Fruit fly (Drosophila melanogaster) whole organism, embryonic: Measurements from ENCODE around the gene CG13359.
A peak's percentile ranks its signal among the peaks of the same experiment; 100 is the strongest.

Experiments used
- Bteb2 ChIP-seq: fragments of 200-800 bp; sonication (Bioruptor generic); optimal IDR thresholded peaks from 2 replicates; lab custom pipeline; 2016; ENCODE audit warnings: missing biosample characterization, missing genetic modification characterization
- CG1024 ChIP-seq: fragments of 200-800 bp; sonication (Bioruptor generic); IDR thresholded peaks from 2 replicates; pipeline ENCODE4 v1.3.6; 2022; ENCODE audit warnings: missing biosample characterization, missing genetic modification characterization
- CG10462 ChIP-seq: fragments of 200-800 bp; sonication (Bioruptor generic); optimal IDR thresholded peaks from 2 replicates; lab custom pipeline; 2016; ENCODE audit warnings: missing biosample characterization, missing genetic modification characterization
- CG11247 ChIP-seq: fragments of 200-800 bp; sonication (Bioruptor generic); IDR thresholded peaks from 2 replicates; pipeline ENCODE4 v1.3.6; 2022; ENCODE audit warnings: missing biosample characterization, missing genetic modification characterization
- CG11398 ChIP-seq: fragments of 200-800 bp; sonication (Bioruptor generic); optimal IDR thresholded peaks from 2 replicates; lab custom pipeline; 2016; ENCODE audit warnings: missing biosample characterization, missing genetic modification characterization
- CG11560 ChIP-seq: fragments of 200-800 bp; sonication (Bioruptor generic); IDR thresholded peaks from 3 replicates; pipeline ENCODE4 v1.3.6; 2022; ENCODE audit warnings: missing biosample characterization, missing genetic modification characterization
- CG14710 ChIP-seq: fragments of 200-800 bp; sonication (Bioruptor generic); optimal IDR thresholded peaks from 3 replicates; lab custom pipeline; 2019; ENCODE audit warnings: missing biosample characterization, mild to moderate bottlenecking, missing genetic modification characterization, moderate library complexity
- CG14965 ChIP-seq: fragments of 200-800 bp; sonication (Bioruptor generic); optimal IDR thresholded peaks from 2 replicates; lab custom pipeline; 2016; ENCODE audit warnings: missing biosample characterization, missing genetic modification characterization, borderline replicate concordance
- CG15269 ChIP-seq: fragments of 200-800 bp; sonication (Bioruptor generic); optimal IDR thresholded peaks from 2 replicates; lab custom pipeline; 2018; ENCODE audit warnings: missing biosample characterization, mild to moderate bottlenecking, missing genetic modification characterization, moderate library complexity
- CG31441 ChIP-seq: fragments of 200-800 bp; sonication (Bioruptor generic); IDR thresholded peaks from 2 replicates; pipeline ENCODE4 v1.3.6; 2022; ENCODE audit warnings: missing biosample characterization, missing genetic modification characterization
- CG32767 ChIP-seq: fragments of 200-800 bp; sonication (Bioruptor generic); IDR thresholded peaks from 2 replicates; pipeline ENCODE4 v1.3.6; 2022; ENCODE audit warnings: missing biosample characterization, missing genetic modification characterization
- CG34224 ChIP-seq: fragments of 200-800 bp; sonication (Bioruptor generic); IDR thresholded peaks from 3 replicates; pipeline ENCODE4 v1.3.6; 2022; ENCODE audit warnings: missing biosample characterization, missing genetic modification characterization; ENCODE audit not compliant: partially characterized antibody
- CG34422 ChIP-seq: fragments of 200-800 bp; sonication (Bioruptor generic); IDR thresholded peaks from 3 replicates; pipeline ENCODE4 v1.3.6; 2022; ENCODE audit warnings: missing biosample characterization, missing genetic modification characterization
- CG4328 ChIP-seq: fragments of 200-800 bp; sonication (Bioruptor generic); optimal IDR thresholded peaks from 3 replicates; lab custom pipeline; 2017; ENCODE audit warnings: missing biosample characterization, missing genetic modification reagents, missing genetic modification characterization
- CG7357 ChIP-seq: fragments of 200-800 bp; sonication (Bioruptor generic); IDR thresholded peaks from 3 replicates; pipeline ENCODE4 v1.3.6; 2022; ENCODE audit warnings: missing biosample characterization, missing genetic modification characterization
- CG9876 ChIP-seq: fragments of 200-800 bp; sonication (Bioruptor generic); optimal IDR thresholded peaks from 2 replicates; lab custom pipeline; 2016; ENCODE audit warnings: missing biosample characterization, missing genetic modification characterization
- CG9932 ChIP-seq: fragments of 200-800 bp; sonication (Bioruptor generic); IDR thresholded peaks from 2 replicates; pipeline ENCODE4 v1.3.6; 2022; ENCODE audit warnings: missing biosample characterization, missing genetic modification characterization
- Dfd ChIP-seq, 2 experiments: fragments of >200 bp; optimal IDR thresholded peaks; 2 replicates each; lab custom pipeline; 2017; ENCODE audit warnings: missing biosample characterization in 2 of 2, missing genetic modification characterization in 2 of 2
- Dref ChIP-seq: fragments of 200-800 bp; sonication (Bioruptor generic); IDR thresholded peaks from 2 replicates; pipeline ENCODE4 v1.3.6; 2022; ENCODE audit warnings: missing biosample characterization, missing genetic modification characterization
- E2f1 ChIP-seq: fragments of 200-800 bp; sonication (Bioruptor generic); IDR thresholded peaks from 2 replicates; pipeline ENCODE4 v1.3.6; 2022; ENCODE audit warnings: missing biosample characterization, missing genetic modification characterization
- H2.0 ChIP-seq: fragments of 200-800 bp; sonication (Bioruptor generic); IDR thresholded peaks from 2 replicates; pipeline ENCODE4 v1.3.6; 2022; ENCODE audit warnings: missing biosample characterization, missing genetic modification characterization
- Hsf ChIP-seq: fragments of 200-800 bp; sonication (Bioruptor generic); optimal IDR thresholded peaks from 3 replicates; lab custom pipeline; 2016; ENCODE audit warnings: missing biosample characterization, missing genetic modification characterization
- Myb ChIP-seq: fragments of 200-800 bp; sonication (Bioruptor generic); optimal IDR thresholded peaks from 2 replicates; lab custom pipeline; 2016; ENCODE audit warnings: missing biosample characterization, missing genetic modification characterization
- NC2α ChIP-seq: fragments of 200-800 bp; sonication (Bioruptor generic); optimal IDR thresholded peaks from 2 replicates; lab custom pipeline; 2016; ENCODE audit warnings: missing biosample characterization, missing genetic modification characterization
- Opbp ChIP-seq: fragments of 200-800 bp; sonication (Bioruptor generic); IDR thresholded peaks from 3 replicates; pipeline ENCODE4 v1.3.6; 2022; ENCODE audit warnings: missing biosample characterization, missing genetic modification characterization; ENCODE audit not compliant: partially characterized antibody
- Scr ChIP-seq: fragments of 200-800 bp; sonication (Bioruptor generic); IDR thresholded peaks from 2 replicates; pipeline ENCODE4 v1.3.6; 2022; ENCODE audit warnings: missing biosample characterization, missing genetic modification characterization; ENCODE audit not compliant: partially characterized antibody
- abd-A ChIP-seq: fragments of 200-800 bp; sonication (Bioruptor generic); optimal IDR thresholded peaks from 3 replicates; lab custom pipeline; 2019; ENCODE audit warnings: missing biosample characterization, mild to moderate bottlenecking, missing genetic modification characterization, moderate library complexity
- al ChIP-seq: fragments of 200-800 bp; sonication (Bioruptor generic); IDR thresholded peaks from 2 replicates; pipeline ENCODE4 v1.3.6; 2022; ENCODE audit warnings: missing biosample characterization, missing genetic modification characterization
- aop ChIP-seq: fragments of 200-800 bp; sonication (Bioruptor generic); IDR thresholded peaks from 2 replicates; pipeline ENCODE4 v1.3.6; 2022; ENCODE audit warnings: missing biosample characterization, missing genetic modification characterization
- btn ChIP-seq: fragments of 200-800 bp; sonication (Bioruptor generic); optimal IDR thresholded peaks from 2 replicates; lab custom pipeline; 2016; ENCODE audit warnings: missing biosample characterization, missing genetic modification characterization
- dati ChIP-seq: fragments of 200-800 bp; sonication (Bioruptor generic); IDR thresholded peaks from 2 replicates; pipeline ENCODE4 v1.3.6; 2022; ENCODE audit warnings: missing biosample characterization, missing genetic modification characterization
- disco-r ChIP-seq: fragments of 200-800 bp; sonication (Bioruptor generic); optimal IDR thresholded peaks from 2 replicates; lab custom pipeline; 2016; ENCODE audit warnings: missing biosample characterization, missing genetic modification characterization
- dm ChIP-seq: fragments of 200-800 bp; sonication (Bioruptor generic); optimal IDR thresholded peaks from 3 replicates; lab custom pipeline; 2016; ENCODE audit warnings: missing biosample characterization, missing genetic modification characterization
- dmrt99B ChIP-seq: fragments of 200-800 bp; sonication (Bioruptor generic); optimal IDR thresholded peaks from 2 replicates; lab custom pipeline; 2018; ENCODE audit warnings: missing biosample characterization, mild to moderate bottlenecking, missing genetic modification characterization, moderate library complexity
- ewg ChIP-seq: fragments of 200-800 bp; sonication (Bioruptor generic); optimal IDR thresholded peaks from 3 replicates; lab custom pipeline; 2017; ENCODE audit warnings: mild to moderate bottlenecking, missing biosample characterization, missing genetic modification reagents, missing genetic modification characterization
- gce ChIP-seq: fragments of 200-800 bp; sonication (Bioruptor generic); IDR thresholded peaks from 3 replicates; pipeline ENCODE4 v1.3.6; 2022; ENCODE audit warnings: missing biosample characterization, missing genetic modification characterization
- gcm2 ChIP-seq: fragments of 200-800 bp; sonication (Bioruptor generic); optimal IDR thresholded peaks from 2 replicates; lab custom pipeline; 2016; ENCODE audit warnings: missing biosample characterization, missing genetic modification characterization
- gsb ChIP-seq: fragments of 200-800 bp; sonication (Bioruptor generic); IDR thresholded peaks from 2 replicates; pipeline ENCODE4 v1.3.6; 2022; ENCODE audit warnings: missing biosample characterization, missing genetic modification characterization
- inv ChIP-seq: fragments of 200-800 bp; sonication (Bioruptor generic); IDR thresholded peaks from 2 replicates; pipeline ENCODE4 v1.3.6; 2022; ENCODE audit warnings: missing biosample characterization, missing genetic modification characterization; ENCODE audit not compliant: partially characterized antibody
- kay ChIP-seq: fragments of 200-800 bp; sonication (Bioruptor generic); optimal IDR thresholded peaks from 2 replicates; lab custom pipeline; 2016; ENCODE audit warnings: missing biosample characterization, missing genetic modification characterization
- ken ChIP-seq: fragments of 200-800 bp; sonication (Bioruptor generic); IDR thresholded peaks from 3 replicates; pipeline ENCODE4 v1.3.6; 2022; ENCODE audit warnings: missing biosample characterization, missing genetic modification characterization
- nerfin-1 ChIP-seq: fragments of 200-800 bp; sonication (Bioruptor generic); optimal IDR thresholded peaks from 3 replicates; lab custom pipeline; 2019; ENCODE audit warnings: missing biosample characterization, mild to moderate bottlenecking, missing genetic modification characterization, moderate library complexity
- pfk ChIP-seq: fragments of 200-800 bp; sonication (Bioruptor generic); optimal IDR thresholded peaks from 2 replicates; lab custom pipeline; 2018; ENCODE audit warnings: missing biosample characterization, mild to moderate bottlenecking, missing genetic modification characterization, moderate library complexity
- pzg ChIP-seq: fragments of 200-800 bp; sonication (Bioruptor generic); optimal IDR thresholded peaks from 3 replicates; lab custom pipeline; 2018; ENCODE audit warnings: missing biosample characterization, mild to moderate bottlenecking, missing genetic modification characterization, moderate library complexity
- salm ChIP-seq: fragments of 200-800 bp; sonication (Bioruptor generic); optimal IDR thresholded peaks from 2 replicates; lab custom pipeline; 2018; ENCODE audit warnings: missing biosample characterization, mild to moderate bottlenecking, missing genetic modification characterization
- sc ChIP-seq, 3 experiments: fragments of >200 bp in 2 of 3; fragments of 200-800 bp in 1 of 3; sonication (Bioruptor generic) in 1 of 3; optimal IDR thresholded peaks; 2 replicates in 2 of 3; 3 replicates in 1 of 3; lab custom pipeline; 2017; ENCODE audit warnings: mild to moderate bottlenecking in 1 of 3, missing biosample characterization in 1 of 3, missing genetic modification characterization in 1 of 3, missing genetic modification reagents in 1 of 3
- sens-2 ChIP-seq: fragments of 200-800 bp; sonication (Bioruptor generic); IDR thresholded peaks from 2 replicates; pipeline ENCODE4 v1.3.6; 2022; ENCODE audit warnings: missing biosample characterization, missing genetic modification characterization
- sim ChIP-seq: fragments of 200-800 bp; sonication (Bioruptor generic); IDR thresholded peaks from 2 replicates; pipeline ENCODE4 v1.3.6; 2022; ENCODE audit warnings: missing biosample characterization, missing genetic modification characterization
- sob ChIP-seq: fragments of 200-800 bp; sonication (Bioruptor generic); IDR thresholded peaks from 2 replicates; pipeline ENCODE4 v1.3.6; 2022; ENCODE audit warnings: missing biosample characterization, missing genetic modification characterization
- zen ChIP-seq: fragments of 200-800 bp; sonication (Bioruptor generic); optimal IDR thresholded peaks from 3 replicates; lab custom pipeline; 2018; ENCODE audit warnings: missing biosample characterization, mild to moderate bottlenecking, missing genetic modification characterization, moderate library complexity
- zfh1 ChIP-seq: fragments of 200-800 bp; sonication (Bioruptor generic); IDR thresholded peaks from 3 replicates; pipeline ENCODE4 v1.3.6; 2022; ENCODE audit warnings: missing biosample characterization, missing genetic modification characterization

CG13359 gene

dm6 chrX:765039-765508 lies 38.2 kb downstream of the CG13359 start, which contains the start of gene RpL22 (continued):
- TF ChIP-seq ewg (GFP tag; lab: Kevin White, UChicago) (peak; percentile 94), dm (GFP tag; lab: Kevin White, UChicago) (peak; percentile 99), Dfd (GFP tag; optimal IDR thresholded peaks at IDR 0.05; lab: Kevin White, UChicago) (no peak), sob (peak; percentile 94), dati (peak; percentile 76), H2.0 (GFP tag; lab: Robert Waterston, UW) (peak; percentile 69), CG34224 (GFP tag; lab: Robert Waterston, UW) (no peak), ken (GFP tag; lab: Robert Waterston, UW) (peak; percentile 88), NC2α (GFP tag; lab: Kevin White, UChicago) (peak; percentile 86), gce (peak; percentile 90), pfk (GFP tag; lab: Kevin White, UChicago) (peak; percentile 69), CG1024 (GFP tag; lab: Robert Waterston, UW) (peak; percentile 78), btn (GFP tag; lab: Kevin White, UChicago) (peak; percentile 85), CG11398 (peak; percentile 92), CG10462 (GFP tag; lab: Kevin White, UChicago) (peak; percentile 57), CG9876 (GFP tag; lab: Kevin White, UChicago) (peak; percentile 95), CG7357 (GFP tag; lab: Robert Waterston, UW) (peak; percentile 59; the same call in 2 of the 3 replicates), CG15269 (tag; lab: Kevin White, UChicago) (peak; percentile 71), gsb (GFP tag; lab: Robert Waterston, UW) (peak; percentile 62), abd-A (peak; percentile 85), Hsf (peak; percentile 88), sim (peak; percentile 77), CG9932 (GFP tag; lab: Robert Waterston, UW) (peak; percentile 80), CG34422 (GFP tag; lab: Robert Waterston, UW) (peak; percentile 83), zen (peak; percentile 71), CG4328 (GFP tag; lab: Kevin White, UChicago) (peak; percentile 85), salm (tag; lab: Kevin White, UChicago) (peak; percentile 68), CG11560 (tag; lab: Robert Waterston, UW) (peak; percentile 82), disco-r (GFP tag; lab: Kevin White, UChicago) (peak; percentile 85), CG14965 (peak; percentile 80), sens-2 (peak; percentile 85), nerfin-1 (tag; lab: Kevin White, UChicago) (peak; percentile 66), pzg (GFP tag; lab: Kevin White, UChicago) (peak; percentile 98), Dref (GFP tag; lab: Robert Waterston, UW) (peak; percentile 67), gcm2 (GFP tag; lab: Kevin White, UChicago) (peak; percentile 80), Opbp (GFP tag; lab: Robert Waterston, UW) (peak; percentile 70; the same call in 1 of the 3 replicates), al (GFP tag; lab: Robert Waterston, UW) (peak; percentile 75), CG11247 (peak; percentile 82), inv (GFP tag; lab: Robert Waterston, UW) (no peak; the same call in 1 of the 2 replicates), Scr (GFP tag; lab: Robert Waterston, UW) (no peak), zfh1 (GFP tag; lab: Robert Waterston, UW) (peak; percentile 89), CG32767 (GFP tag; lab: Robert Waterston, UW) (peak; percentile 58; the same call in 1 of the 2 replicates), kay (GFP tag; lab: Kevin White, UChicago) (peak; percentile 64), aop (GFP tag; lab: Robert Waterston, UW) (no peak), E2f1 (GFP tag; lab: Robert Waterston, UW) (peak; percentile 76), CG31441 (peak; percentile 80), Myb (GFP tag; lab: Kevin White, UChicago) (peak; percentile 89), Bteb2 (GFP tag; lab: Kevin White, UChicago) (peak; percentile 87), CG14710 (tag; lab: Kevin White, UChicago) (peak; percentile 94), sc (optimal IDR thresholded peaks at IDR 0.05; lab: Kevin White, UChicago) (no peak), sc (GFP tag; optimal IDR thresholded peaks at IDR 0.05; lab: Kevin White, UChicago) (peak; percentile 76), dmrt99B (tag; lab: Kevin White, UChicago) (peak; percentile 72)
